Fruit fly (Drosophila melanogaster): ENCODE measurements around the gene borr.

Gene borr

DNA sequence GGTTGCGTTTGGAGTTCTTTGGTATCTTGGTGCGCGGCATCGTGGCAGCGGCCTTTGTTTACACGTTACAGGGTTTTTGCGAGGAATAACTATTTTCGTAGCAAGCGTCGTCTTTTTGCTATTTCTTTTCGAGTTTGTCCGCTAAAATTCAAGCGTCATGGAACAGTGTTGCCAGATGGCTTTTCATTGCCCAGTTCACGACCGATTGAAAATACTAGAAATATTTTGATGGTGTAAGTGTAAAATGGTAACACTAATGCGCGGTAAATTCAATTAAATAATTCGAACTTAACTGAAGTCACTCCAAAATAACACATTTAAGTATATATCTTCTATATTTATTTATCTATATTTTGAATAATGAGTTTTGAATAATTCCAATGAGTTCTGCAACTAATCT, at the start of gene borr:
TSS of gene borr (minus strand) at position 172 of the 400 bp plus-strand sequence.
- TF ChIP-seq h (optimal IDR thresholded peaks at IDR 0.05), result no peak
- no peak for TF ChIP-seq Myc (optimal IDR thresholded peaks at IDR 0.05)
- TF ChIP-seq ttk (optimal IDR thresholded peaks at IDR 0.05), result no peak
- no peak for TF ChIP-seq Sin3A (optimal IDR thresholded peaks at IDR 0.05)
- no peak for TF ChIP-seq psq (optimal IDR thresholded peaks at IDR 0.05)
- TF ChIP-seq insv (optimal IDR thresholded peaks at IDR 0.05), result no peak

DNA sequence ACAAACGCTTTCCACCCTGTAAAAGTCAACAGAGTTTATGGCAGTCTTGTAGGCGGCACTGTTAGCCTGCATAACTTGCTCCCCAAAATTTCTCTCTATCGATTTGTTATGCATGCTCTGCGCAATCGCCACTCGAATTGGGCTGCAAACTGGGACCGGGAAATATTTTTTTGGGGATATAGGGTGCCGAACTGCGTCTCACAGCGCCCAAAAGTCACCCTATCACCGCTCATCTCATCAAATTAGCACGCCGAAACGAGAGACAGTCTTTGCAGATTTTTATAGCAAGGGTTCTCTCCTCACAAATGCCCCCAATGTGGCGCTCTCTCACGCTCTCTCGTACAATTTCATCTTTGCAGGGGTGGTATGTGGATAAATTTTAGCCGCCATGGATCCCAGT, 19.2 kb upstream of the borr start:
- TF ChIP-seq ttk (optimal IDR thresholded peaks at IDR 0.05) (no peak), Sin3A (optimal IDR thresholded peaks at IDR 0.05) (no peak), h (optimal IDR thresholded peaks at IDR 0.05) (no peak), psq (optimal IDR thresholded peaks at IDR 0.05) (no peak), Myc (optimal IDR thresholded peaks at IDR 0.05) (no peak), insv (optimal IDR thresholded peaks at IDR 0.05) (no peak)

- TF ChIP-seq insv (optimal IDR thresholded peaks at IDR 0.05) (no peak), ttk (optimal IDR thresholded peaks at IDR 0.05) (no peak), Sin3A (optimal IDR thresholded peaks at IDR 0.05) (no peak), psq (optimal IDR thresholded peaks at IDR 0.05) (no peak), h (optimal IDR thresholded peaks at IDR 0.05) (no peak), Myc (optimal IDR thresholded peaks at IDR 0.05) (no peak)
These were observed 13.1 kb upstream of the borr start for dm6 chr2L:9266060-9266459.

dm6 chr2L:9256316-9256715, 3.4 kb upstream of the borr start, which contains the start of gene Ggamma30A:
Gene Ggamma30A, plus strand, starts transcription at chr2L:9256563.
- no peak for TF ChIP-seq psq (optimal IDR thresholded peaks at IDR 0.05)
- no peak for TF ChIP-seq insv (optimal IDR thresholded peaks at IDR 0.05)

DNA sequence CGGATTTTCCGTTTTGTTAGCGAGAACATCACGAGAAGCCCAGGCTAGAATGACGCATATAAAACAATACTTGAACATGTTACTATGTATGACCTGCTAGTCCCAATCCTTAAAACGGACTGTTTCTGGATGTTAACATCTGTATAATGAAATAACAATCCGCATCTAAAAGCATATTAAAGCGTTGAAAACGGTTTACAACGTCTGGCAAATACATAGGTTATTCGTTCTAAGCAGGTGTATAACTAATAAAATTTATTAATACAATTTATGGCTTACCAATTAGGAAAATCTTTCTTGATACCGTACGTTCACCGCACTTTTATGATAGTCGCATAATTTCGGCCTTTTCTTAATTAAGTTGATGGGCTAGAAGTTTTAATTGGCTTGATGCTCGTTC, 1.8 kb upstream of the borr start, which contains the start of gene lectin-30A:
TSS of gene lectin-30A (minus strand) at position 101 of the 400 bp plus-strand sequence.
- no peak for TF ChIP-seq psq (optimal IDR thresholded peaks at IDR 0.05)

- TF ChIP-seq ttk (optimal IDR thresholded peaks at IDR 0.05) (no peak), h (optimal IDR thresholded peaks at IDR 0.05) (no peak), insv (optimal IDR thresholded peaks at IDR 0.05) (no peak), psq (optimal IDR thresholded peaks at IDR 0.05) (no peak), Myc (optimal IDR thresholded peaks at IDR 0.05) (no peak), Sin3A (optimal IDR thresholded peaks at IDR 0.05) (no peak)
These were observed 2.0 kb downstream of the borr start, which contains the start of gene aust for dm6 chr2L:9250942-9251341. Gene aust, minus strand, starts transcription at chr2L:9251042.

- no peak for TF ChIP-seq Sin3A (optimal IDR thresholded peaks at IDR 0.05)
- TF ChIP-seq insv (optimal IDR thresholded peaks at IDR 0.05), result no peak
- TF ChIP-seq Myc (optimal IDR thresholded peaks at IDR 0.05), result no peak
- TF ChIP-seq ttk (optimal IDR thresholded peaks at IDR 0.05), result no peak
- TF ChIP-seq h (optimal IDR thresholded peaks at IDR 0.05), result no peak
- TF ChIP-seq psq (optimal IDR thresholded peaks at IDR 0.05), result no peak
These were observed 8.7 kb downstream of the borr start for dm6 chr2L:9244263-9244662.

dm6 chr2L:9237212-9238031, 15.5 kb downstream of the borr start:
- TF ChIP-seq insv (optimal IDR thresholded peaks at IDR 0.05), result no peak
- no peak for TF ChIP-seq psq (optimal IDR thresholded peaks at IDR 0.05)
- TF ChIP-seq Sin3A (optimal IDR thresholded peaks at IDR 0.05), result no peak
- no peak for TF ChIP-seq h (optimal IDR thresholded peaks at IDR 0.05)
- TF ChIP-seq Myc (optimal IDR thresholded peaks at IDR 0.05), result no peak
- no peak for TF ChIP-seq ttk (optimal IDR thresholded peaks at IDR 0.05)

- TF ChIP-seq psq (optimal IDR thresholded peaks at IDR 0.05) (no peak), Myc (optimal IDR thresholded peaks at IDR 0.05) (no peak), insv (optimal IDR thresholded peaks at IDR 0.05) (no peak), h (optimal IDR thresholded peaks at IDR 0.05) (no peak), ttk (optimal IDR thresholded peaks at IDR 0.05) (no peak), Sin3A (optimal IDR thresholded peaks at IDR 0.05) (no peak)
These were observed 16.5 kb downstream of the borr start for dm6 chr2L:9236404-9236803.

- TF ChIP-seq Sin3A (optimal IDR thresholded peaks at IDR 0.05) (no peak), h (optimal IDR thresholded peaks at IDR 0.05) (no peak), ttk (optimal IDR thresholded peaks at IDR 0.05) (no peak), Myc (optimal IDR thresholded peaks at IDR 0.05) (no peak), psq (optimal IDR thresholded peaks at IDR 0.05) (no peak), insv (optimal IDR thresholded peaks at IDR 0.05) (no peak)
These were observed 17.3 kb downstream of the borr start for dm6 chr2L:9235556-9236001.

- TF ChIP-seq h (optimal IDR thresholded peaks at IDR 0.05) (no peak), psq (optimal IDR thresholded peaks at IDR 0.05) (no peak), insv (optimal IDR thresholded peaks at IDR 0.05) (no peak)
These were observed 18.8 kb downstream of the borr start for dm6 chr2L:9234104-9234503.

- TF ChIP-seq h (optimal IDR thresholded peaks at IDR 0.05), result no peak
- TF ChIP-seq psq (optimal IDR thresholded peaks at IDR 0.05), result no peak
- TF ChIP-seq Sin3A (optimal IDR thresholded peaks at IDR 0.05), result no peak
- no peak for TF ChIP-seq Myc (optimal IDR thresholded peaks at IDR 0.05)
- no peak for TF ChIP-seq ttk (optimal IDR thresholded peaks at IDR 0.05)
- TF ChIP-seq insv (optimal IDR thresholded peaks at IDR 0.05), result no peak
These were observed 21.0 kb downstream of the borr start for dm6 chr2L:9231760-9232431.
